Fruit fly (Drosophila melanogaster): ENCODE measurements around the gene CG11353.

DNA sequence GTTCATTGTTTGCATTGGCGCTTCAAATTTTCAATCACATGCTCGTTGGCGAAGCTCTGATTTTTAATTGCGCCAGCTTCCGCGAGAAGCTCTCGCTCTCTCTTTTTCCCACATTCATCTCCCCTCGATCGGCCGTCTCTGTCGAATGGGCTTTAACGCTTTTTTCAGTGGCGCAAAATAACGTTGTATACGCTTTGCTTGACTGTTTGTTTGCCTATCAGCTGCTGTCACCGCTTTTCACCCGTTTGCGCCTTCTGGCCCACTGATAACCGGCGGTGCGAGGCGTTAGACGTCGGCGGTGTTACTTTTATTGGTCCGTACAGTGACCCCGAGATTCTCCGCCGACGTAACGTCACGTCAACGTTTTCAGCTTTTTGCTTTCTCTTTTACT is 10.8 kb downstream of the CG11353 start:
- no peak for TF ChIP-seq Myc (optimal IDR thresholded peaks at IDR 0.05)
- TF ChIP-seq psq (optimal IDR thresholded peaks at IDR 0.05): no peak
- no peak for TF ChIP-seq ttk (optimal IDR thresholded peaks at IDR 0.05)
- TF ChIP-seq Sin3A (optimal IDR thresholded peaks at IDR 0.05): no peak
